Fruit fly (Drosophila melanogaster): ENCODE measurements around the gene ND-PDSW.

ND-PDSW gene

DNA sequence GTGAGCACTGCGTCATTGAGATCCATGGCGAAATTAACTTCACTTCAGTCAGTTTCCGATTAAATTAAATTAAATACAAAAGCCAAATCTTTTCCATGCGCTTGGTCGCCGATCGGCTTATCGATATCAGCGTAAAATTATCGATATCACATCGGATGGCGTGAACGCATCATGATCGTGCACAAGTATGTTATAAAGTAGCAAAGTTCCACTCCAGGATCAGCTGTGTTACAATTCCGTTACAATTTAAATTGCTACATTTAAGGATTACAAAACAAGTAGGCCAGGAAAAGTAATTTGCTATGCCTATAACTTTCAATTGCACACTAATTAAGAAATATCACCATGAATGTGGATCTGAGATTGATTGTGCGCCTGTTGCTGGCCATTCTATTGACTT is 3.9 kb downstream of the ND-PDSW start, which contains the start of the genes Pif1 and CG31776:
Pif1 (minus strand) TSS at position 136 of the 400 bp plus-strand sequence.
CG31776 (plus strand) TSS at position 314 of the 400 bp plus-strand sequence.
- TF ChIP-seq psq (optimal IDR thresholded peaks at IDR 0.05) (no peak), insv (optimal IDR thresholded peaks at IDR 0.05) (no peak), h (optimal IDR thresholded peaks at IDR 0.05) (no peak), Myc (optimal IDR thresholded peaks at IDR 0.05) (no peak), ttk (optimal IDR thresholded peaks at IDR 0.05) (no peak), Sin3A (optimal IDR thresholded peaks at IDR 0.05) (no peak)

DNA sequence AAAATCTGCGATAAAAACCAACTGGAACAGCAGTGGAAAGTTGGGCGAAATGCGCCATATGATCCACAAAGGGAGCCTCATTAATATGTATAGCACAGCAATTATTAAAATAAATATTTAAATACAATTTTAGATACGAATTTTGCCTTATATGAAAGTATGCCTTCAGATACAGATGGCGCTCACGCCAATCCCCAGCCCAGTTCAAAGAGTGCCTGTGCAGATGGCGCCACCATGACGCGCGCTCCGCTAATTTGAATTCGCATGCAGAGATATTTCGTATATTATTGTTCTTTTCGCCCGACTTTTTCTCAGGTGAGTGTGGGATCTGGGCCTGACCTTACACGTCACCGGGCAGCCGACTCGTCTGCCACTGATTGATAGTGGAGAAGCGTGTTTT is 6.3 kb downstream of the ND-PDSW start, which contains the start of gene Pgant4:
Pgant4 (plus strand) TSS at position 362 of the 400 bp plus-strand sequence.
- TF ChIP-seq insv (optimal IDR thresholded peaks at IDR 0.05) (no peak), Sin3A (optimal IDR thresholded peaks at IDR 0.05) (no peak), Myc (optimal IDR thresholded peaks at IDR 0.05) (no peak), psq (optimal IDR thresholded peaks at IDR 0.05) (no peak), ttk (optimal IDR thresholded peaks at IDR 0.05) (no peak), h (optimal IDR thresholded peaks at IDR 0.05) (no peak)

DNA sequence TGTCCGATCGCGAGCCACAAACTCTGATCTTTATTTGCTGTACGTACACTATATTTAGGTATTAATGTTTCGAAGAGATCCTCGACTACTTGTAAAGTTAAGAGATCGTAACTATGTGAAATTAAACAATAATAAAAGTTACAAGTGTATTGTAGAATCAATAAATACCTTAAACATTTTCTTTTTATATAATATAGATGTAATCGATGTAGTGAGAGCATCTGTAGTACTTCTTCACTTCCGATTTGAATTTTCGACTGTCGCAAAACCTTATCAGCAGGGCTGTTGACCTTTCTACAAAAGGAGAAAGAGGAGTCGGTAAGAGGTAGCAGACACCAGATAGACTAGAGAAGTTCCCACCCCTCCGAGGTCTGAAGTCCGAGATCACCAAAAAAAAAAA is 9.2 kb downstream of the ND-PDSW start:
- no peak for TF ChIP-seq Sin3A (optimal IDR thresholded peaks at IDR 0.05)
- TF ChIP-seq h (optimal IDR thresholded peaks at IDR 0.05), result no peak
- no peak for TF ChIP-seq psq (optimal IDR thresholded peaks at IDR 0.05)
- TF ChIP-seq ttk (optimal IDR thresholded peaks at IDR 0.05), result no peak
- no peak for TF ChIP-seq insv (optimal IDR thresholded peaks at IDR 0.05)
- no peak for TF ChIP-seq Myc (optimal IDR thresholded peaks at IDR 0.05)

DNA sequence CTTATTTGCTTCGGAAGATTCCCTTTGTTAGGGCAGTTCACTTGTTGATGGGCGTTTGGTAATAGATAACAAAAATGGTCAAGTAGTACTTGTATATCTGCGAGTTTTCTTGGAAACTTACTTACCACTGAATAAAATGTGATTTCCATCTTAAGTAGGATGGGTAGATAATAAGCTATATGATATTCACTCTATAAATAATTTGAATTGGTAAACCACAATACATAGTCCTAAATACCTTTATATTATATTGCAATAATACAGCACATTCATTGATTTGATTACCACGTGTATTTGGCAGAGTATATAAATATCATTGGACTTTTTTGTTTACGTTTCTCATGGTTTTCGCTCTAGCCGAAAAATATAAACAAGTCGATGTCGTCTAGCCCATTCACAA is 10.0 kb downstream of the ND-PDSW start:
- TF ChIP-seq psq (optimal IDR thresholded peaks at IDR 0.05) (no peak), Myc (optimal IDR thresholded peaks at IDR 0.05) (no peak), h (optimal IDR thresholded peaks at IDR 0.05) (no peak), insv (optimal IDR thresholded peaks at IDR 0.05) (no peak), ttk (optimal IDR thresholded peaks at IDR 0.05) (no peak), Sin3A (optimal IDR thresholded peaks at IDR 0.05) (no peak)

DNA sequence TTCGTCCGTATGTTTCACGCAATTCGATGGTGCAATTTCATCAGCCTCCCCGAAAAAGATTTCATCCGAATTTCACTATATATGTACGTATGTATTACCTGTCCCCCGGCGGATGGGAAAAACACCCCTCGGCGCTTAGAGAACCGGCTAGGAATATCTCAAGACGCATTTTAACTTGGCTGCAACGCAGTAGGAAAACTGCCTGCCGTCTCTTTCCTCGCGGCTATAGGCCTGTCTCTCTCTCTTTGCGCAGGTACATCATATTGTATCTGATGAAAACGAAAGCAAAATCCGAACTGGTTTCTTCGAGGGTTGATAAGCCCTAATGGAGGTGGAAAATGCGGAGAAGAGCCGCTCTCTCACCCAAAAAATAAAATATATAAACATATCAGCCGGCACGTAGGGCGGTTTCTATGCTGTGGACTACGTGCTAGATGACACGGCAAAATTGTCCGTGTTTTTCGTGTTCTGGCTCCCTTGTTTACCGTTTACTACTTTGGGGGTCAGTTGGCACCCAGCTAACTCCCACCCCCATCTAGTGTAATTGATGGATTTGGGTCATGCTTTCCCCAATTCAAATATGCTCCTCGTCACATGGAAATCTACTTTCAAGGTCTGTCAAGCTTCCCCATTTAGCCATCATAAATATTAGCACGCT is 10.6 kb downstream of the ND-PDSW start:
- TF ChIP-seq h (optimal IDR thresholded peaks at IDR 0.05) (no peak), Myc (optimal IDR thresholded peaks at IDR 0.05) (no peak), Sin3A (optimal IDR thresholded peaks at IDR 0.05) (no peak), ttk (optimal IDR thresholded peaks at IDR 0.05) (no peak), insv (optimal IDR thresholded peaks at IDR 0.05) (no peak), psq (optimal IDR thresholded peaks at IDR 0.05) (no peak)

DNA sequence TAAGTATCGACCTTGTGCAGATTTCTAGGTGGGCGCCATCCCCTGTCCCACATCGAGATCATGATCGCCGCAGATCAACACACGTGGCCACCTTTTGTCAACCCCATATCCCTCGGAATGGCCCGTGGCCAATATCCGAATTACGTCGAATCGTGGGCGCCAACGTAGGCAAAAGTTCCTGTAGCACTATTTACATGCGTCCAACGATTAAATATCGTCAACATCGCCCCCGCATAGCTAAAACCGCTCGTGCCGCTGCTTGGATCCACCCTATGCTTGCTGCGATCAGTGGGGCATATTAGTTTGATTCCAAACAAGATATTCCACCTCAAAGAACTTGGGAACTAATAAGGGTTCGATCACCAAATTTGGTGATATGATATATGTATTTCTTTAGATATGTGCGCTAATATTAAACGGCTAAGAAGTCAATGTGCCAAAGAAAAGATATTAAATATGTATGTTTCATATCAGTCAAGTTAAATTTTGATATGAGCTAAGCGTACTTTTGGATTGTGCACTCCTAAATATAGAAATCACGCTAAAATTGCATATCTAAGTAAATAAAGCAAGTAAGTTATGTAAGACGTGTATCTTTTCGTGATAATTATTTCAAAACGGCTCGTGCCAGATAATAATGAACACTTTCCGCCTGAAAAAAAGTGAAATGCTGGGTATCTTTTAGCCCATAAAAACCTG is 11.2 kb downstream of the ND-PDSW start:
- TF ChIP-seq ttk (optimal IDR thresholded peaks at IDR 0.05) (no peak), Myc (optimal IDR thresholded peaks at IDR 0.05) (no peak), psq (optimal IDR thresholded peaks at IDR 0.05) (no peak), Sin3A (optimal IDR thresholded peaks at IDR 0.05) (no peak), insv (optimal IDR thresholded peaks at IDR 0.05) (no peak), h (optimal IDR thresholded peaks at IDR 0.05) (no peak)

DNA sequence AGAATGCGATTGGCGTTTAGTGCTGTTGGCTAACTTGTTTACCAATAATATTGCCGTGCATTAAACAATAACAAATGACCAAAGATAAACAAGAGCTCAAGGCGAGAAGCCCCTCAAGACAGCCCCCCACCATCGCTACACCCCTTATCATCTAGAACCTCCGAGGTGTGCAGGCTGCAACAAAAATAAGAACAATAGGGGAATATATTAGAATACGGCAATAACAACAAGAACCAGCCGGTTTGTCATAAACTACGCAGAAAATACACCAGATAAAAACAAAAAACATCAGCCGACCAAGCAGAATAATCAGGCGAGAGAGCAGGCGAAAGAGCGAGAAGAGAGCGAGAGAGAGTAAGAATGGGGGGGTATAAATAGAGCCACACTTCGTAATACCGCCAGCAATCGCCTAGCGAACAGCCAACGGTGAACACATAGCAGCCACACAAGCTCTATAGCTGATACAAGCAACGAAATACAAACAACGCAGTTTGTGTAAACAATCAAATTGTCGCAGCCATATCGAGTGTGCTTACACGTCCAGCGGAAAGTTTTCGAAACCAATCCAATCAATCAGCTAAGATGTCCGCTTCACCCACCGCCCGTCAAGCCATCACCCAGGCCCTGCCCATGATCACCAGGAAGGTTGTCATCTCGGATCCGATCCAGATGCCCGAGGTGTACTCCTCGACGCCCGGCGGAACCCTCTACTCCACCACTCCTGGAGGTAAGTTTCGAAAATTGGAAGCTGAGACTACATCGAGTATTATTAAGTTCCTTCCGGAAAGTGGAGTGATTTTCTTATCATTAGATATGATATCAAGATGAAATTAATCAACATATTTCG is 12.3 kb downstream of the ND-PDSW start, which contains the start of gene Thor:
Thor (plus strand) TSS at position 401 of the 847 bp plus-strand sequence.
- TF ChIP-seq psq (optimal IDR thresholded peaks at IDR 0.05) (no peak), Sin3A (optimal IDR thresholded peaks at IDR 0.05) (no peak), insv (optimal IDR thresholded peaks at IDR 0.05) (no peak), Myc (optimal IDR thresholded peaks at IDR 0.05) (no peak), ttk (optimal IDR thresholded peaks at IDR 0.05) (no peak), h (optimal IDR thresholded peaks at IDR 0.05) (no peak)

DNA sequence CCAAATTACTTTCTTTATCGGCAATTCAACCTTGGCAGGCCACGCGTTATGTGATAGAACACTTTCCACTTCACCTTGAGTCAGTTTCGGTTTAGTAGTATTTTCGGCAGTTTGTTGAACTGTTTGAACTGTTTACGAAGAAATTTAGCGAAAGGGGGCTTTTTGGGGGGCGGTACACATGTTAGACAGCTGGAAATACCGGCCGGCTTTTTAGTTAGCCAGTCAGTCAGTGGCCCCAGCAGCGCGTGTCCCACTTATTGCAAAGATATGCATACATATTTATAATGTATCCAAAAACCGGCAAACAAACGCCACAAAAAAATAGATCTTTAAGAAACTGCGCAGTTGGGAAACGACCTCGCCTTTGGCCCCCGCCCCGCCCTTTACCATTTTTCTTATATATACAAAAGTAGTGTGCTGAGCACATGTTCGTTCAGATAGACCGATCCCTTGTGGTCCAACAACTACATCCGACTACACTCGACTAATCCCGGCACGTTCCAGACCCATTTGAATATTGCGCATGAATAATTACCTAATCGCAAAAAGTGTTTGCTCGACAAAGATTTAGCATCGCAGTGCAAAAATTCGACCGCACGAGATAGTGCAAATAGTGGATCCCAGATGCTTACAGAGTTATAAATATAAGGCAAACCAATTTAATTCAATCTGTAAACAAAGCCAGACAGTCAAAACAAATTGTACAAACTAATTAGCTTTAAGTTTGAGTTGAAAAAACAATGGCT is 13.9 kb downstream of the ND-PDSW start:
- TF ChIP-seq insv (optimal IDR thresholded peaks at IDR 0.05), result no peak
- no peak for TF ChIP-seq h (optimal IDR thresholded peaks at IDR 0.05)
- TF ChIP-seq Myc (optimal IDR thresholded peaks at IDR 0.05), result no peak
- no peak for TF ChIP-seq Sin3A (optimal IDR thresholded peaks at IDR 0.05)
- TF ChIP-seq ttk (optimal IDR thresholded peaks at IDR 0.05), result no peak
- TF ChIP-seq psq (optimal IDR thresholded peaks at IDR 0.05), result no peak

DNA sequence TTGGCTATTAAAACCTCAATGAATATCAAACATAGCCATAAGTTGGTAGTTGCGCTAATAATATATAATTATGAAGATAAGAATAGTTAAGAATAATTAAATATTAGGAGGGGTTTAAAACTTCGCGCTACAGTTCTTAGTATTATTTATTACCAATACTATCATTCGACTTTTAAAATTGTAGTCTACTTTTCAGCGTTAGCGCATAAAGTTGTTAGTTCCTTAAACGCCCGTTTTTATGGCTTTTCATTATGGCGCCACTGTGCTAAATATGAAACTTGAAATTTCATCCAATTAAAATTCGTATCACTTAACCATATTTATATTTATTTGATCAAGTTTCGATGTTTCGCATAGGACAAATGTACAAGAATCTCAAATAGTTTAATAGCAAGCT is 14.5 kb downstream of the ND-PDSW start:
- TF ChIP-seq insv (optimal IDR thresholded peaks at IDR 0.05), result no peak
- no peak for TF ChIP-seq h (optimal IDR thresholded peaks at IDR 0.05)
- no peak for TF ChIP-seq Sin3A (optimal IDR thresholded peaks at IDR 0.05)
- no peak for TF ChIP-seq ttk (optimal IDR thresholded peaks at IDR 0.05)
- no peak for TF ChIP-seq psq (optimal IDR thresholded peaks at IDR 0.05)

DNA sequence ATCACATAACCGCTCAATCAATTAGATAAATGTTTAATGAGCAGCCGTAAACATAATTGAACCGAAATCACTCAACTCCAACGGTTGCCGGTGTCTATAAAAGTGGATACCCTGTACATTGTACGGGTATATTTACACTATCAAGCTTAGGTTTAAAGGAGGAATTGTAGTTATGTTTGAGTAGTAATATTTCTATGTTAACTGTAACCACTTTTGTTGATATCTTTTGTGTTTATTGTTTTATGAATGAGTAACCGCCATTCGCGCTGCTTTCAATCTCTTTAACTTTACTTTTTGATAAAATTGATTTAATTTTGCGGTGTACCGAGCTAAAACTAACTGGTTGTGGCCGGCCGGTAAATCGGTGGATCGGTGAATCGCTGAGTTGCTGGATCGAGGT is 16.1 kb downstream of the ND-PDSW start:
- TF ChIP-seq ttk (optimal IDR thresholded peaks at IDR 0.05) (no peak), psq (optimal IDR thresholded peaks at IDR 0.05) (no peak), Sin3A (optimal IDR thresholded peaks at IDR 0.05) (no peak), insv (optimal IDR thresholded peaks at IDR 0.05) (no peak), Myc (optimal IDR thresholded peaks at IDR 0.05) (no peak), h (optimal IDR thresholded peaks at IDR 0.05) (no peak)

DNA sequence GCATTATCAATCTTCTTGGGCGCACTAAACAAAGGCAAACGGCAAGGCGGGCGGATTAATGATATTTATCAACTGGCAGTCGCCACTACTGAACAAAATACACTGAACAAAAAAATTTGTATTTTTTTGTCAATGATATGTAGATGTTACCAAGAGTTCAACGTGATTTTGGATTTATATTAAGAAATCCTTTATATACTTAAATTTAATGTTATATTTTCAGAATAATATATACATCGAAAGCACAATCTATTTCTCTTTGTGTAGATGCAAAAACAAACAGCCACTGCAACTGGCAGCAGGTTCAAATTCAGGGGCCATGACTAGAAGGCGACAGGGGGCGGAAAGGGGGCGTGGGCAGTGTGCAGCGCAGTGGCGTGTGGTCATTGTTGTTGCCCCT is 16.8 kb downstream of the ND-PDSW start:
- no peak for TF ChIP-seq insv (optimal IDR thresholded peaks at IDR 0.05)
- no peak for TF ChIP-seq ttk (optimal IDR thresholded peaks at IDR 0.05)
- no peak for TF ChIP-seq Sin3A (optimal IDR thresholded peaks at IDR 0.05)
- no peak for TF ChIP-seq Myc (optimal IDR thresholded peaks at IDR 0.05)
- no peak for TF ChIP-seq h (optimal IDR thresholded peaks at IDR 0.05)
- no peak for TF ChIP-seq psq (optimal IDR thresholded peaks at IDR 0.05)

Measured in Kc167 (cell line).